Fruit fly (Drosophila melanogaster): ENCODE data around the gene Vsx1.

The Vsx1 gene

DNA sequence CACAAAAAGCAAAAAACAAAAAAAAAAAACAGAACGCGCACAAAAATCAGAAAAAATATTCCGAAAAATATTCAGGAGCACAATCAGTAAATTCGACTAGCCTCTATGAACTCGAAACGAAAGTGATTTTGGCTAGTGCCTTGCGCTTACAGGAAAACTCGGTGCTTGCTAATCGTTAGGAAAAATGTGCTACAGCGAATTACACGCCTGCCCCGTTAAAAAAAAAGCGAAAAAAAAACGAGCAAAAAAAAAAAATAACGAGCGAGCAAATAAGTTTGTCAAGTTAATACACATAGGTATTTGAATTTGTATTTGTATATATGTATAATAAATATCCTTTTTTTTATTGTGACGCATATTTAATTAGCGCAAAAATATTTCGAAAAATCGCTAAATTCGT is 22.2 kb downstream of the Vsx1 start, which contains the start of gene CG34434:
TSS of gene CG34434 (minus strand) at position 101 of the 400 bp plus-strand sequence.
- no peak for TF ChIP-seq dmrt93B (GFP tag; optimal IDR thresholded peaks at IDR 0.05)
- no peak for TF ChIP-seq psq (GFP tag; optimal IDR thresholded peaks at IDR 0.05)
- TF ChIP-seq CrebA (GFP tag; optimal IDR thresholded peaks at IDR 0.05; ENCODE audit: borderline replicate concordance) = no peak
- no peak for TF ChIP-seq CG32264 (GFP tag; optimal IDR thresholded peaks at IDR 0.05)
- no peak for TF ChIP-seq CG9705 (GFP tag; optimal IDR thresholded peaks at IDR 0.05)
- TF ChIP-seq ey (GFP tag; optimal IDR thresholded peaks at IDR 0.05) = no peak
- no peak for TF ChIP-seq dl (GFP tag; optimal IDR thresholded peaks at IDR 0.05; ENCODE audit: insufficient read depth in 1 of 2, partially characterized antibody in 2 of 2)
- TF ChIP-seq N (GFP tag; optimal IDR thresholded peaks at IDR 0.05) = no peak
- TF ChIP-seq rgr (GFP tag; optimal IDR thresholded peaks at IDR 0.05) = no peak
- TF ChIP-seq Abd-B (GFP tag; optimal IDR thresholded peaks at IDR 0.05) = no peak
- no peak for TF ChIP-seq HLH106 (tag; optimal IDR thresholded peaks at IDR 0.05)
- TF ChIP-seq dsf (GFP tag; optimal IDR thresholded peaks at IDR 0.05; ENCODE audit: borderline replicate concordance) = no peak
- TF ChIP-seq Mio (GFP tag; optimal IDR thresholded peaks at IDR 0.05) = no peak
- TF ChIP-seq sv (GFP tag; optimal IDR thresholded peaks at IDR 0.05) = no peak
- TF ChIP-seq OdsH (GFP tag; optimal IDR thresholded peaks at IDR 0.05) = no peak
- no peak for TF ChIP-seq usp (GFP tag; optimal IDR thresholded peaks at IDR 0.05)
- no peak for TF ChIP-seq foxo (GFP tag; optimal IDR thresholded peaks at IDR 0.05)

- TF ChIP-seq psq (GFP tag; optimal IDR thresholded peaks at IDR 0.05) (no peak), brk (GFP tag; optimal IDR thresholded peaks at IDR 0.05) (no peak), Jra (GFP tag; optimal IDR thresholded peaks at IDR 0.05) (no peak), Hr78 (GFP tag; optimal IDR thresholded peaks at IDR 0.05) (no peak), dsf (GFP tag; optimal IDR thresholded peaks at IDR 0.05; ENCODE audit: borderline replicate concordance) (no peak), h (GFP tag; optimal IDR thresholded peaks at IDR 0.05) (no peak), Rel (GFP tag; optimal IDR thresholded peaks at IDR 0.05) (no peak), Rel (tag; optimal IDR thresholded peaks at IDR 0.05) (no peak), N (GFP tag; optimal IDR thresholded peaks at IDR 0.05) (no peak), Mio (GFP tag; optimal IDR thresholded peaks at IDR 0.05) (no peak), CrebA (GFP tag; optimal IDR thresholded peaks at IDR 0.05; ENCODE audit: borderline replicate concordance) (no peak), fru (GFP tag; optimal IDR thresholded peaks at IDR 0.05) (no peak), Abd-B (GFP tag; optimal IDR thresholded peaks at IDR 0.05) (no peak), CG9705 (GFP tag; optimal IDR thresholded peaks at IDR 0.05) (no peak)
Observed at dm6 chrX:5618562-5618961, 24.5 kb downstream of the Vsx1 start, which contains the start of gene RhoGAP5A. RhoGAP5A (minus strand) TSS chrX:5618806.

DNA sequence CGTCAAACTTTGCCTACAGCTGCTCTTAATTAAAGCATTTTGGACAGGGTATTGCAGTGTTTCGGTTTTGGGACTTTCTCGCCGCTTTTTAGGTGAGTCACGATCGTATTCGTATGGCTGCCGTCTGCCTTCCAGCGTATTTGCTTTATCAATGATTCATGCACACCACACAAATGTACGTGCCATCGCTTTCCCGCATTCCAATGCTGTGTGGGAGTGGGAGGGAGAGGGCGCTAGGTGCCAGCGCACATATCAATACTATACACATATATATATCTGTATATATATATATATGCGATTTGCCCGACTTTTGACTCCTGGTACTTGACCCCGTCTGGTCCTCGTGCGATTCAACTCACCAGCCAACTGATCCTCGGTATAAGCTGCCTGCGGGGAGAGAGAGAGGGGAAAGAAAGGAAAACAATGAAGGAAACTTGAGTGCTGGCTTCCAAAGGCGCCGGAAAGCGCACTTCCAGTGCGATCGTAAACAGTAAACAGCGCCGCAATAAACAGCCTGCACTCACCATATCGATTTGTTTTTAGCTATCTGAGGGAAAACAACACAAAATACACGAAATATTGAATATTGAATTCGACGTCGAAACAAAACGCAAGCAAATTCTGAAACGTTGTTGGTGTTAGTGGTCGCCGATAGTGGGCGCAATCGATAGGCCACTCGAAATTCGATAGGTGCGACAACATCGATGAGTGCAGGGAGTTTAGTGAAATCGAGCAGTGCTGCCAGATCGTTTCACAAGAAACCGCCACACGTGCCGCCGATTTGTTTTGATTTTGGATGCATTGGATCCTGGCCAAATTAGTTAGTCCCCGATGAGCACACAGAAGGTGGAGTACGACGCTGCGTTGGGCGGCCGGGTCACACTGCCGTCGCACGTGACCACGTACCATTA is 28.1 kb downstream of the Vsx1 start, which contains the start of the genes Mlc-c and Pop1:
TSS of gene Mlc-c (minus strand) at position 647 of the 911 bp plus-strand sequence.
TSS of gene Pop1 (plus strand) at position 756 of the 911 bp plus-strand sequence.
- TF ChIP-seq fru (GFP tag; optimal IDR thresholded peaks at IDR 0.05) (no peak), woc (GFP tag; optimal IDR thresholded peaks at IDR 0.05) (no peak), pan (optimal IDR thresholded peaks at IDR 0.05) (no peak), br (GFP tag; optimal IDR thresholded peaks at IDR 0.05) (no peak), psq (GFP tag; optimal IDR thresholded peaks at IDR 0.05) (peak; percentile 20), sv (GFP tag; optimal IDR thresholded peaks at IDR 0.05) (no peak), Rel (GFP tag; optimal IDR thresholded peaks at IDR 0.05) (no peak), Rel (tag; optimal IDR thresholded peaks at IDR 0.05) (peak; percentile 58), OdsH (GFP tag; optimal IDR thresholded peaks at IDR 0.05) (no peak), sage (GFP tag; optimal IDR thresholded peaks at IDR 0.05) (no peak), Abd-B (GFP tag; optimal IDR thresholded peaks at IDR 0.05) (no peak), GATAd (GFP tag; optimal IDR thresholded peaks at IDR 0.05) (no peak), dl (GFP tag; optimal IDR thresholded peaks at IDR 0.05; ENCODE audit: insufficient read depth in 1 of 2, partially characterized antibody in 2 of 2) (no peak), Hr83 (GFP tag; optimal IDR thresholded peaks at IDR 0.05; ENCODE audit: poor library complexity, severe bottlenecking) (peak; percentile 7), brk (GFP tag; optimal IDR thresholded peaks at IDR 0.05) (no peak), Myc (optimal IDR thresholded peaks at IDR 0.05) (peak; percentile 29), Hr78 (GFP tag; optimal IDR thresholded peaks at IDR 0.05) (no peak), CG32264 (GFP tag; optimal IDR thresholded peaks at IDR 0.05) (no peak), ey (GFP tag; optimal IDR thresholded peaks at IDR 0.05) (no peak), dmrt93B (GFP tag; optimal IDR thresholded peaks at IDR 0.05) (no peak), CG9705 (GFP tag; optimal IDR thresholded peaks at IDR 0.05) (no peak), lola (GFP tag; optimal IDR thresholded peaks at IDR 0.05) (no peak), Jra (GFP tag; optimal IDR thresholded peaks at IDR 0.05) (peak; percentile 73), jim (GFP tag; optimal IDR thresholded peaks at IDR 0.05) (no peak)

Measured in whole organism, wandering third instar larva.